Worm (Caenorhabditis elegans) whole organism, L1 larva: ENCODE data around the gene lido-8.

ENCODE experiments used
- C16A3.4 ChIP-seq: fragments of 150-350 bp; optimal IDR thresholded peaks from 2 replicates; lab custom pipeline; 2014; ENCODE audit warnings: missing biosample characterization, missing genetic modification characterization
- alr-1 ChIP-seq: fragments of 200-800 bp; sonication (Bioruptor generic); optimal IDR thresholded peaks from 2 replicates; lab custom pipeline; 2018; ENCODE audit warnings: borderline replicate concordance, mild to moderate bottlenecking, missing genetic modification characterization, missing compliant biosample characterization
- aly-2 ChIP-seq: fragments of 150-350 bp; optimal IDR thresholded peaks from 2 replicates; lab custom pipeline; 2014; ENCODE audit warnings: missing biosample characterization, missing genetic modification characterization
- blmp-1 ChIP-seq: fragments of 150-350 bp; optimal IDR thresholded peaks from 2 replicates; lab custom pipeline; 2014; ENCODE audit warnings: missing biosample characterization, missing genetic modification characterization
- ceh-88 ChIP-seq: fragments of 200-800 bp; sonication (Bioruptor generic); IDR thresholded peaks from 2 replicates; pipeline ENCODE4 v1.3.6; 2022; ENCODE audit warnings: missing genetic modification characterization, missing compliant biosample characterization
- dpl-1 ChIP-seq, 3 experiments: fragments of 150-350 bp in 2 of 3; sonication (generic microtip) in 1 of 3; optimal IDR thresholded peaks; 2 replicates each; lab custom pipeline; 2014 to 2017; ENCODE audit warnings: missing biosample characterization in 3 of 3, missing genetic modification characterization in 3 of 3, missing genetic modification reagents in 3 of 3
- efl-1 ChIP-seq, 4 experiments: fragments of 150-350 bp; optimal IDR thresholded peaks in 3 of 4; peaks in 1 of 4; 1 replicate in 1 of 4; 2 replicates in 3 of 4; lab custom pipeline; 2014; ENCODE audit warnings: missing biosample characterization in 2 of 4, missing genetic modification characterization in 2 of 4, missing genetic modification reagents in 2 of 4
- elt-2 ChIP-seq: sonication (generic microtip); optimal IDR thresholded peaks from 2 replicates; lab custom pipeline; 2016; ENCODE audit warnings: missing genetic modification characterization, mild to moderate bottlenecking, inconsistent platforms, missing compliant biosample characterization, missing genetic modification reagents
- ets-5 ChIP-seq: fragments of 200-800 bp; sonication (Bioruptor generic); IDR thresholded peaks from 2 replicates; pipeline ENCODE4 v1.3.6; 2022; ENCODE audit warnings: missing genetic modification characterization, missing compliant biosample characterization
- hlh-17 ChIP-seq: fragments of 200-800 bp; sonication (Bioruptor generic); optimal IDR thresholded peaks from 2 replicates; lab custom pipeline; 2018; ENCODE audit warnings: missing genetic modification characterization, mild to moderate bottlenecking, missing compliant biosample characterization, moderate library complexity, borderline replicate concordance
- hpl-2 ChIP-seq: fragments of 150-350 bp; optimal IDR thresholded peaks from 2 replicates; lab custom pipeline; 2014; ENCODE audit warnings: missing biosample characterization, missing genetic modification reagents, missing genetic modification characterization
- jun-1 ChIP-seq: fragments of 150-350 bp; optimal IDR thresholded peaks from 2 replicates; lab custom pipeline; 2014; ENCODE audit warnings: missing biosample characterization, missing genetic modification reagents, missing genetic modification characterization
- lin-13 ChIP-seq: fragments of 150-350 bp; optimal IDR thresholded peaks from 2 replicates; lab custom pipeline; 2014; ENCODE audit warnings: missing biosample characterization, missing genetic modification reagents, missing genetic modification characterization
- lin-14 ChIP-seq: fragments of 200-800 bp; sonication (Bioruptor generic); optimal IDR thresholded peaks from 2 replicates; lab custom pipeline; 2018; ENCODE audit warnings: mild to moderate bottlenecking, missing genetic modification characterization, moderate library complexity, missing compliant biosample characterization
- lin-15B ChIP-seq: fragments of 150-350 bp; sonication (generic microtip); optimal IDR thresholded peaks from 3 replicates; lab custom pipeline; 2014; ENCODE audit warnings: missing biosample characterization, missing genetic modification characterization
- lin-39 ChIP-seq: fragments of 150-350 bp; optimal IDR thresholded peaks from 2 replicates; lab custom pipeline; 2014; ENCODE audit warnings: missing biosample characterization, missing genetic modification reagents, missing genetic modification characterization
- lir-3 ChIP-seq: sonication (generic microtip); optimal IDR thresholded peaks from 2 replicates; lab custom pipeline; 2016; ENCODE audit warnings: mild to moderate bottlenecking, missing genetic modification characterization, moderate library complexity, missing compliant biosample characterization; ENCODE audit not compliant: poor library complexity
- mef-2 ChIP-seq: fragments of 150-350 bp; optimal IDR thresholded peaks from 2 replicates; lab custom pipeline; 2014; ENCODE audit warnings: missing biosample characterization, missing genetic modification characterization
- mep-1 ChIP-seq: fragments of 150-350 bp; optimal IDR thresholded peaks from 2 replicates; lab custom pipeline; 2014; ENCODE audit warnings: missing biosample characterization, missing genetic modification characterization
- nhr-12 ChIP-seq: sonication (generic microtip); optimal IDR thresholded peaks from 2 replicates; lab custom pipeline; 2017; ENCODE audit warnings: missing biosample characterization, missing genetic modification characterization
- nhr-19 ChIP-seq: fragments of 200-800 bp; sonication (Bioruptor generic); conservative IDR thresholded peaks from 2 replicates; pipeline ENCODE4 v1.3.6; 2022; ENCODE audit warnings: missing genetic modification characterization, missing compliant biosample characterization
- nhr-20 ChIP-seq: sonication (generic microtip); optimal IDR thresholded peaks from 2 replicates; lab custom pipeline; 2016; ENCODE audit warnings: mild to moderate bottlenecking, missing genetic modification characterization, missing compliant biosample characterization
- nhr-28 ChIP-seq: fragments of 150-350 bp; optimal IDR thresholded peaks from 2 replicates; lab custom pipeline; 2014; ENCODE audit warnings: missing biosample characterization, missing genetic modification characterization
- nhr-85 ChIP-seq: sonication (generic microtip); peaks from one replicate; lab custom pipeline; 2016; ENCODE audit warnings: missing genetic modification characterization, inconsistent platforms, missing compliant biosample characterization
- nhr-90 ChIP-seq: sonication (generic microtip); optimal IDR thresholded peaks from 2 replicates; lab custom pipeline; 2016; ENCODE audit warnings: mild to moderate bottlenecking, missing genetic modification characterization, missing compliant biosample characterization; ENCODE audit not compliant: poor library complexity
- pax-3 ChIP-seq: fragments of 200-800 bp; sonication (Bioruptor generic); optimal IDR thresholded peaks from 2 replicates; lab custom pipeline; 2018; ENCODE audit warnings: mild to moderate bottlenecking, missing genetic modification characterization, moderate library complexity, missing compliant biosample characterization
- sox-4 ChIP-seq: sonication (generic microtip); optimal IDR thresholded peaks from 2 replicates; lab custom pipeline; 2016; ENCODE audit warnings: missing genetic modification characterization, missing compliant biosample characterization
- sup-37 ChIP-seq: fragments of 200-800 bp; sonication (Bioruptor generic); optimal IDR thresholded peaks from 2 replicates; lab custom pipeline; 2018; ENCODE audit warnings: mild to moderate bottlenecking, missing genetic modification characterization, missing compliant biosample characterization
- swsn-7 ChIP-seq: sonication (generic microtip); optimal IDR thresholded peaks from 2 replicates; lab custom pipeline; 2016; ENCODE audit warnings: missing genetic modification characterization, missing compliant biosample characterization
- tlp-1 ChIP-seq: fragments of 150-350 bp; optimal IDR thresholded peaks from 2 replicates; lab custom pipeline; 2014; ENCODE audit warnings: missing biosample characterization, missing genetic modification characterization
- unc-62 ChIP-seq: fragments of 150-350 bp; optimal IDR thresholded peaks from 2 replicates; lab custom pipeline; 2014; ENCODE audit warnings: missing biosample characterization, missing genetic modification reagents, missing genetic modification characterization
- unc-98 ChIP-seq: fragments of 200-800 bp; sonication (Bioruptor generic); IDR thresholded peaks from 2 replicates; pipeline ENCODE4 v1.3.6; 2022; ENCODE audit warnings: missing genetic modification characterization, missing compliant biosample characterization
- ztf-11 ChIP-seq, 2 experiments: sonication (generic microtip); optimal IDR thresholded peaks; 2 replicates each; lab custom pipeline; 2016 to 2017; ENCODE audit warnings: missing genetic modification characterization in 2 of 2, missing biosample characterization in 1 of 2, missing compliant biosample characterization in 1 of 2
- ztf-4 ChIP-seq: fragments of 150-350 bp; optimal IDR thresholded peaks from 2 replicates; lab custom pipeline; 2014; ENCODE audit warnings: missing biosample characterization, missing genetic modification characterization

The lido-8 gene

DNA sequence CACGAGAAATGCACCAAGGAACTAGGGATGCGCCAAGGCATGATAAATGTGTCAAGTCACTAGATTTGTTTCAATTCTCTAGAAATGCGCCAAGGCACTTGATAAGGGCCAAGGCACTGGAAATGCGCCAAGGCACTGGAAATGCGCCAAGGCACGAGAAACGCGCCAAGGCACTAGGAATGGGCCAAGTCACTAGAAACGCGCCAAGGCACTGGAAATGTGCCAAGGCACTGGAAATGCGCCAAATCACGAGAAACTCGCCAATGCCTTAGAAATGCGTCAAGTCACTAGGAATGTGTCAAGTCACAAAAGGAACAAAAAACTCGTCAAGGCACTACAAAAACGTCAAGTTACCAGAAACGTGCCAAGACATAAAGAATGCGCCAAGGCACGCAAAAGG lies 39.5 kb downstream of the lido-8 start:
- TF ChIP-seq nhr-12 (tag; lab: Kevin White, UChicago) (no peak), mep-1 (no peak), nhr-19 (GFP tag; lab: Robert Waterston, UW) (no peak), sup-37 (GFP tag; lab: Kevin White, UChicago) (no peak), efl-1 (optimal IDR thresholded peaks at IDR 0.05; lab: Kevin White, UChicago) (no peak), efl-1 (GFP tag; optimal IDR thresholded peaks at IDR 0.05 in 1 of 2; lab: Kevin White, UChicago) (peak in 1 of 2 experiments; percentile 92), sox-4 (no peak), nhr-85 (tag; lab: Kevin White, UChicago) (peak; percentile 43), ztf-11 (tag; optimal IDR thresholded peaks at IDR 0.05; lab: Kevin White, UChicago) (no peak), C16A3.4 (tag; lab: Kevin White, UChicago) (no peak), elt-2 (tag; lab: Kevin White, UChicago) (no peak)

DNA sequence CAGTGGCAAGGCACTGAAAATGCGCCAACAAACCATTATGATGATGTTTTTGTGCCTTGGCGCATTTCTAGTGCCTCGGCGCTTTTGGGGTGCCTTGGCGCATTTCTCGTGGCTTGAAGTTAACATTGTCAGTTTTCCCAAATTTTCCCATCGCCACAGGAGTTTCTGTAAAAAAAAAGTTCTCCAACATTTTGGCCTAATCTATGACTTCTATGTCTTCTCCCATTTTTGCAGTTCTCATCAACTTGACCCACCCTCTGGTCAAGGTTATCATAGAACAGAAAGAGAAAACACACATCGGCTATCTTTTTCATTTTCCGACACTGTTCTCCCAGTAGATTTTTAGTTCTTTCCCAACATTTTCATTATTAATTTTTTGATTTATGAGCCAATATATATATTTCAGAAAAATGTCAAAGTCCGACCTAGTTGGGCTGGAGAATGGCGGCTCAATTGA lies 41.7 kb downstream of the lido-8 start, which contains the start of the genes B0454.26 and B0454.5:
B0454.26 (minus strand) TSS at position 101 of the 457 bp plus-strand sequence.
B0454.5 (plus strand) TSS at position 407 of the 457 bp plus-strand sequence.
- TF ChIP-seq hlh-17 (no peak), efl-1 (optimal IDR thresholded peaks at IDR 0.05; lab: Kevin White, UChicago) (no peak), efl-1 (GFP tag; optimal IDR thresholded peaks at IDR 0.05 in 1 of 2; lab: Kevin White, UChicago) (peak in 1 of 2 experiments; percentile 2), blmp-1 (tag; lab: Kevin White, UChicago) (peak; percentile 58), hpl-2 (GFP tag; lab: Kevin White, UChicago) (no peak), ceh-88 (GFP tag; lab: Robert Waterston, UW) (no peak), nhr-90 (tag; lab: Kevin White, UChicago) (no peak), lin-14 (GFP tag; lab: Kevin White, UChicago) (no peak), lin-13 (GFP tag; lab: Kevin White, UChicago) (no peak), nhr-28 (tag; lab: Kevin White, UChicago) (no peak)
- TF ChIP-seq, all 84 proteins: peak for 2

DNA sequence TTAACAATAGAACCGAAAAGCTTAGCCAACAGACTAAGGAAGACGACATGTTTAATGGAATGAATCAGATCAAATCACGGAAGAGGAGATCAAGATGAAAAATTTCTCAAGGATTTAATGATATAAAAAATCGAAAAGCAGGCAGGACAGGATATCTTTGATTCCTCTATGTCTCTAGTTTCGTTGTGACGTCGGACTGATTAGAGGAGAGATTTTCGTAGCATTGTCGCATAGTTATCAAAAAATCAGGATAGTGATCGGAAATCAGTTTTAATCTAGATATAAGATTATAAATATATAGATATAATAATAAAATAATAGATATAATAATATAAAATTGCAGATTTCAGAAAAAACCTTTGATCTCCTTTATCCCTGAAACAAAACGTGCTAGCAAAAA lies 46.5 kb downstream of the lido-8 start, which contains the start of gene B0454.8:
B0454.8 (minus strand) TSS at position 101 of the 400 bp plus-strand sequence.
- TF ChIP-seq lir-3 (tag; lab: Kevin White, UChicago): no peak
- no peak for TF ChIP-seq nhr-12 (tag; lab: Kevin White, UChicago)
- TF ChIP-seq nhr-28 (tag; lab: Kevin White, UChicago): no peak
- TF ChIP-seq sup-37 (GFP tag; lab: Kevin White, UChicago): no peak
- TF ChIP-seq tlp-1 (tag; lab: Kevin White, UChicago): no peak
- TF ChIP-seq swsn-7 (tag; lab: Kevin White, UChicago): no peak

DNA sequence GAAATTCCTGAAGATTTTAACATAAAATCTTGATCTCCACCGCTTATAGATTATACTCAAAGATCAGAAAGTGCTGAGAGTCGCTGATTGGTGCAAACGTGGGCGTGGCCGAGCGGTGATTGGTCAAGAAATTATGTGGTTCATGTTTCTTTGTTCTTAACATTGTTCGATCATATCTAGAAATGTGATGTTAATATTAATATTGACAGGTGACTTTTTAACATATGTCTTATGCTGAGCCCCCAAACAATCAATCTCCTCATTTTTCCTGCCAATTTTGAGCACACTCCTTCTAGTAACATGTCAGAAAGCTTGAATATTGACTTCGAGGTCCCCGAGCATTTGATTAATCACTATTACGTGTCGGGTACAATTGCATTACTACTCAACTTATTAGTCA lies 47.2 kb downstream of the lido-8 start, which contains the start of gene sri-29:
sri-29 (plus strand) TSS at position 301 of the 400 bp plus-strand sequence.
- TF ChIP-seq ets-5 (GFP tag; lab: Robert Waterston, UW) (no peak), dpl-1 (GFP tag; optimal IDR thresholded peaks at IDR 0.05; lab: Kevin White, UChicago) (no peak), blmp-1 (tag; lab: Kevin White, UChicago) (no peak), tlp-1 (tag; lab: Kevin White, UChicago) (no peak), unc-62 (no peak), nhr-20 (no peak), nhr-85 (tag; lab: Kevin White, UChicago) (no peak), ceh-88 (GFP tag; lab: Robert Waterston, UW) (no peak)

DNA sequence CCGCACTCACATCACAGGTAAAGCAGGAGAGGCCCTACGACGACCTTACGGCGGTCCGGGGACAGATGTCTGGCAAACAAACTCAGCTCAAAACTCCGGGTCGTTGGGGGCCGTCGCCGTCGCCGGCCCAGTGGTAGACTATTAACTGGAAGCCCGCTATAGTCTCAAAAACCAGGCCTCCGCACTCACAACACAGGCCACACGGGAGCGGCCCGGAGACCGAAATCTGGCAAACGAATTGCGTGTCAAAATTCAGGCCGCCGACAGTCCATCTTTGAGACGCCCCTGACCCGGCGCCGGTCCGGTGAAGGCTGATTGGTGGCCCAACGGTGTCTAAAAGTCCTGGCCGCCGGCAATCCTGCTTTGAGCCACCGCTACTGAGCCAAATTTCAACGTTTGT lies 48.6 kb downstream of the lido-8 start:
- no peak for TF ChIP-seq pax-3
- no peak for TF ChIP-seq jun-1 (tag; lab: Kevin White, UChicago)
- TF ChIP-seq nhr-28 (tag; lab: Kevin White, UChicago): no peak
- TF ChIP-seq ztf-4 (tag; lab: Kevin White, UChicago): no peak
- no peak for TF ChIP-seq alr-1 (tag; lab: Kevin White, UChicago)
- TF ChIP-seq unc-98 (GFP tag; lab: Robert Waterston, UW): no peak
- no peak for TF ChIP-seq lin-15B (tag; lab: Kevin White, UChicago)
- TF ChIP-seq lin-39 (tag; lab: Kevin White, UChicago): no peak
- TF ChIP-seq mef-2 (tag; lab: Kevin White, UChicago): no peak
- TF ChIP-seq lin-13 (GFP tag; lab: Kevin White, UChicago): no peak
- no peak for TF ChIP-seq aly-2
